Fruit fly (Drosophila melanogaster) whole organism, embryonic: Measurements from ENCODE around the gene CG6607.

Source experiments
- Aef1 ChIP-seq: fragments of 200-800 bp; sonication (Bioruptor generic); IDR thresholded peaks from 3 replicates; pipeline ENCODE4 v1.3.6; 2022; ENCODE audit warnings: missing biosample characterization, missing genetic modification characterization
- CG11247 ChIP-seq: fragments of 200-800 bp; sonication (Bioruptor generic); IDR thresholded peaks from 2 replicates; pipeline ENCODE4 v1.3.6; 2022; ENCODE audit warnings: missing biosample characterization, missing genetic modification characterization
- CG12659 ChIP-seq: fragments of 200-800 bp; sonication (Bioruptor generic); optimal IDR thresholded peaks from 3 replicates; lab custom pipeline; 2017; ENCODE audit warnings: mild to moderate bottlenecking, missing biosample characterization, missing genetic modification reagents, missing genetic modification characterization
- CG13287 ChIP-seq: fragments of 200-800 bp; sonication (Bioruptor generic); IDR thresholded peaks from 2 replicates; pipeline ENCODE4 v1.3.6; 2022; ENCODE audit warnings: missing biosample characterization, missing genetic modification characterization; ENCODE audit not compliant: partially characterized antibody
- CG14441 ChIP-seq: fragments of 200-800 bp; sonication (Bioruptor generic); IDR thresholded peaks from 2 replicates; pipeline ENCODE4 v1.3.6; 2022; ENCODE audit warnings: missing biosample characterization, missing genetic modification characterization
- CG1603 ChIP-seq: fragments of 200-800 bp; sonication (Bioruptor generic); optimal IDR thresholded peaks from 2 replicates; lab custom pipeline; 2019; ENCODE audit warnings: missing biosample characterization, mild to moderate bottlenecking, missing genetic modification characterization, moderate library complexity
- CG2202 ChIP-seq: fragments of 200-800 bp; sonication (Bioruptor generic); optimal IDR thresholded peaks from 2 replicates; lab custom pipeline; 2018; ENCODE audit warnings: missing biosample characterization, mild to moderate bottlenecking, missing genetic modification characterization
- CG30403 ChIP-seq: fragments of 200-800 bp; sonication (Bioruptor generic); optimal IDR thresholded peaks from 3 replicates; lab custom pipeline; 2016; ENCODE audit warnings: missing biosample characterization, missing genetic modification characterization
- CG5245 ChIP-seq: fragments of 200-800 bp; sonication (Bioruptor generic); optimal IDR thresholded peaks from 3 replicates; lab custom pipeline; 2016; ENCODE audit warnings: missing biosample characterization, missing genetic modification characterization
- CG6689 ChIP-seq: fragments of 200-800 bp; sonication (Bioruptor generic); IDR thresholded peaks from 2 replicates; pipeline ENCODE4 v1.3.6; 2022; ENCODE audit warnings: missing biosample characterization, missing genetic modification characterization
- CG7357 ChIP-seq: fragments of 200-800 bp; sonication (Bioruptor generic); IDR thresholded peaks from 3 replicates; pipeline ENCODE4 v1.3.6; 2022; ENCODE audit warnings: missing biosample characterization, missing genetic modification characterization
- D ChIP-seq, 2 experiments: fragments of 200-800 bp in 1 of 2; fragments of >200 bp in 1 of 2; sonication (Bioruptor generic) in 1 of 2; optimal IDR thresholded peaks; 2 replicates in 1 of 2; 3 replicates in 1 of 2; lab custom pipeline; 2017; ENCODE audit warnings: mild to moderate bottlenecking in 1 of 2, missing biosample characterization in 1 of 2, missing genetic modification characterization in 1 of 2, missing genetic modification reagents in 1 of 2
- Fer1 ChIP-seq: fragments of 200-800 bp; sonication (Bioruptor generic); optimal IDR thresholded peaks from 2 replicates; lab custom pipeline; 2017; ENCODE audit warnings: missing biosample characterization, mild to moderate bottlenecking, missing genetic modification characterization
- Gsc ChIP-seq: fragments of 200-800 bp; sonication (Bioruptor generic); IDR thresholded peaks from 2 replicates; pipeline ENCODE4 v1.3.6; 2022; ENCODE audit warnings: missing biosample characterization, missing genetic modification characterization
- H2.0 ChIP-seq: fragments of 200-800 bp; sonication (Bioruptor generic); IDR thresholded peaks from 2 replicates; pipeline ENCODE4 v1.3.6; 2022; ENCODE audit warnings: missing biosample characterization, missing genetic modification characterization
- Lim3 ChIP-seq: fragments of 200-800 bp; sonication (Bioruptor generic); IDR thresholded peaks from 2 replicates; pipeline ENCODE4 v1.3.6; 2022; ENCODE audit warnings: missing biosample characterization, missing genetic modification characterization
- Med ChIP-seq: fragments of 200-800 bp; sonication (Bioruptor generic); peaks from one replicate; lab custom pipeline; 2016; ENCODE audit warnings: missing biosample characterization, missing genetic modification characterization, mild to moderate bottlenecking, inconsistent platforms, moderate library complexity
- Meics ChIP-seq: fragments of 200-800 bp; sonication (Bioruptor generic); optimal IDR thresholded peaks from 2 replicates; lab custom pipeline; 2017; ENCODE audit warnings: missing biosample characterization, mild to moderate bottlenecking, missing genetic modification characterization
- Optix ChIP-seq: fragments of 200-800 bp; sonication (Bioruptor generic); IDR thresholded peaks from 3 replicates; pipeline ENCODE4 v1.3.6; 2022; ENCODE audit warnings: missing biosample characterization, missing genetic modification characterization
- Pdp1 ChIP-seq, 2 experiments: fragments of 200-800 bp; sonication (Bioruptor generic); optimal IDR thresholded peaks; 3 replicates each; lab custom pipeline; 2016; ENCODE audit warnings: missing biosample characterization in 2 of 2, missing genetic modification characterization in 2 of 2, mild to moderate bottlenecking in 1 of 2, moderate library complexity in 1 of 2
- Ptx1 ChIP-seq: fragments of 200-800 bp; sonication (Bioruptor generic); IDR thresholded peaks from 2 replicates; pipeline ENCODE4 v1.3.6; 2022; ENCODE audit warnings: missing biosample characterization, missing genetic modification characterization
- Side ChIP-seq: fragments of 200-800 bp; sonication (Bioruptor generic); optimal IDR thresholded peaks from 2 replicates; lab custom pipeline; 2016; ENCODE audit warnings: missing biosample characterization, missing genetic modification characterization
- ase ChIP-seq: fragments of 200-800 bp; sonication (Bioruptor generic); IDR thresholded peaks from 3 replicates; pipeline ENCODE4 v1.3.6; 2022; ENCODE audit warnings: missing biosample characterization, missing genetic modification characterization
- chinmo ChIP-seq: fragments of 200-800 bp; sonication (Bioruptor generic); IDR thresholded peaks from 4 replicates; pipeline ENCODE4 v1.3.6; 2022; ENCODE audit warnings: missing biosample characterization, missing genetic modification characterization; ENCODE audit not compliant: partially characterized antibody
- dm ChIP-seq: fragments of 200-800 bp; sonication (Bioruptor generic); optimal IDR thresholded peaks from 3 replicates; lab custom pipeline; 2016; ENCODE audit warnings: missing biosample characterization, missing genetic modification characterization
- dpn ChIP-seq, 2 experiments: fragments of 200-800 bp; sonication (Bioruptor generic); optimal IDR thresholded peaks; 3 replicates each; lab custom pipeline; 2016; ENCODE audit warnings: missing biosample characterization in 2 of 2, missing genetic modification characterization in 2 of 2
- dysf ChIP-seq: fragments of 200-800 bp; sonication (Bioruptor generic); IDR thresholded peaks from 3 replicates; pipeline ENCODE4 v1.3.6; 2022; ENCODE audit warnings: missing biosample characterization, missing genetic modification characterization
- exex ChIP-seq: fragments of 200-800 bp; sonication (Bioruptor generic); optimal IDR thresholded peaks from 4 replicates; lab custom pipeline; 2018; ENCODE audit warnings: missing biosample characterization, mild to moderate bottlenecking, missing genetic modification characterization, moderate library complexity
- hkb ChIP-seq, 2 experiments: fragments of 200-800 bp in 1 of 2; fragments of >200 bp in 1 of 2; sonication (Bioruptor generic) in 1 of 2; IDR thresholded peaks in 1 of 2; optimal IDR thresholded peaks in 1 of 2; 2 replicates each; pipeline versions ENCODE4 v1.3.6 to Lab custom; 2017 to 2022; ENCODE audit warnings: missing biosample characterization in 1 of 2, missing genetic modification characterization in 1 of 2
- jigr1 ChIP-seq: fragments of 200-800 bp; sonication (Bioruptor generic); IDR thresholded peaks from 3 replicates; pipeline ENCODE4 v1.3.6; 2022; ENCODE audit warnings: missing biosample characterization, missing genetic modification characterization
- knrl ChIP-seq: fragments of 200-800 bp; sonication (Bioruptor generic); IDR thresholded peaks from 3 replicates; pipeline ENCODE4 v1.3.6; 2022; ENCODE audit warnings: missing biosample characterization, missing genetic modification characterization; ENCODE audit not compliant: partially characterized antibody
- mirr ChIP-seq: fragments of 200-800 bp; sonication (Bioruptor generic); optimal IDR thresholded peaks from 3 replicates; lab custom pipeline; 2018; ENCODE audit warnings: missing biosample characterization, mild to moderate bottlenecking, missing genetic modification characterization
- p53 ChIP-seq: fragments of 200-800 bp; sonication (Bioruptor generic); optimal IDR thresholded peaks from 2 replicates; lab custom pipeline; 2016; ENCODE audit warnings: missing biosample characterization, missing genetic modification characterization
- prd ChIP-seq, 3 experiments: fragments of >200 bp in 2 of 3; fragments of 200-800 bp in 1 of 3; sonication (Bioruptor generic) in 1 of 3; optimal IDR thresholded peaks in 2 of 3; IDR thresholded peaks in 1 of 3; 2 replicates in 2 of 3; 3 replicates in 1 of 3; pipeline versions ENCODE4 v1.3.6 to Lab custom; 2017 to 2022; ENCODE audit warnings: missing biosample characterization in 1 of 3, missing genetic modification characterization in 1 of 3
- sd ChIP-seq: fragments of 200-800 bp; sonication (Bioruptor generic); optimal IDR thresholded peaks from 3 replicates; lab custom pipeline; 2018; ENCODE audit warnings: missing biosample characterization, mild to moderate bottlenecking, missing genetic modification characterization, moderate library complexity
- sens ChIP-seq: fragments of 200-800 bp; sonication (Bioruptor generic); peaks from one replicate; lab custom pipeline; 2016; ENCODE audit warnings: missing biosample characterization, missing genetic modification characterization
- sisA ChIP-seq: fragments of 200-800 bp; sonication (Bioruptor generic); IDR thresholded peaks from 2 replicates; pipeline ENCODE4 v1.3.6; 2022; ENCODE audit warnings: missing biosample characterization, missing genetic modification characterization
- stc ChIP-seq: fragments of 200-800 bp; sonication (Bioruptor generic); IDR thresholded peaks from 2 replicates; pipeline ENCODE4 v1.3.6; 2022; ENCODE audit warnings: missing biosample characterization, missing genetic modification characterization
- tgo ChIP-seq: fragments of 200-800 bp; sonication (Bioruptor generic); IDR thresholded peaks from 3 replicates; pipeline ENCODE4 v1.3.6; 2022; ENCODE audit warnings: missing biosample characterization, missing genetic modification characterization
- vvl ChIP-seq: fragments of 200-800 bp; sonication (Bioruptor generic); IDR thresholded peaks from 2 replicates; pipeline ENCODE4 v1.3.6; 2022; ENCODE audit warnings: missing biosample characterization, missing genetic modification characterization
- zen ChIP-seq: fragments of 200-800 bp; sonication (Bioruptor generic); optimal IDR thresholded peaks from 3 replicates; lab custom pipeline; 2018; ENCODE audit warnings: missing biosample characterization, mild to moderate bottlenecking, missing genetic modification characterization, moderate library complexity

CG6607 gene

DNA sequence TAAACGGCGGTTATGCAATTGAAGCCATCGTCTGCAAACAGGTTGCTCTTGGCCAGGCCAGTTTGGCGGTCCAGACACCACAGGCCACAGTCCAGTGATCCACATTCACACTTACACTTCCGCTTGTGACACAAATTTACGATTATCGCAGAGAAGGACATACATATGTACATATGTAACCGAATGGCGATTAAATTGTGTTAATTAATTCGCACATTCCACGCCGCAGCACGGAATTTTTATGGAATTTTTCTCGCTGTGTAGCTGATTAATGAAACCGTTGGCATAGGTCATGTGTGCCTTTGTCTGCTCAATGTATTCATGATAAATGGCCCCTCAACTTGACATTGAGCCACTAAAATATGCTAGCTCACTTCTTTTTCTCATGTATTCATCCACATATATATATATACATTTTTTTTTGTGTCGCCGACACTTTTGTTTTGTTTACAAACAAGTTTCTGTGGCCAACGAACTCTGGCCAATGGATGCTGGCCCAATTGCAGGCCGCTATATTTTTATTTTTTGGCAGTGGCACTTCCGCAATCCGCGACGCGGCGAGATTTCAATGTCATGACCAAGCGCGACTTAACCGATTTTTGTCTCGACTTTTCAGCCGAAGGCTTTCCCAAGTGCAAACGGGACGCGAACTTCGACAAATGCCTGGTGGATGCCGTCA lies 1.7 kb upstream of the CG6607 start (continued):
- TF ChIP-seq prd (optimal IDR thresholded peaks at IDR 0.05; lab: Kevin White, UChicago) (no peak), prd (GFP tag; IDR thresholded peaks at IDR 0.05; lab: Robert Waterston, UW) (peak; percentile 54), sd (tag; lab: Kevin White, UChicago) (peak; percentile 89), CG5245 (peak; percentile 6), Med (GFP tag; lab: Kevin White, UChicago) (peak; percentile 85), exex (tag; lab: Kevin White, UChicago) (no peak), ase (GFP tag; lab: Robert Waterston, UW) (0 out of 3 replicates have a peak, but pooled peaks have one; percentile 23), sisA (GFP tag; lab: Robert Waterston, UW) (peak; percentile 48), CG1603 (peak; percentile 34), Meics (GFP tag; lab: Kevin White, UChicago) (no peak), Aef1 (GFP tag; lab: Robert Waterston, UW) (0 out of 3 replicates have a peak, but pooled peaks have one; percentile 22), D (optimal IDR thresholded peaks at IDR 0.05; lab: Kevin White, UChicago) (no peak), D (GFP tag; optimal IDR thresholded peaks at IDR 0.05; lab: Kevin White, UChicago) (no peak), Ptx1 (GFP tag; lab: Robert Waterston, UW) (peak; percentile 54; the same call in 1 of the 2 replicates), Pdp1 (GFP tag; optimal IDR thresholded peaks at IDR 0.05; lab: Kevin White, UChicago) (peak in 1 of 2 experiments; percentile 21), tgo (GFP tag; lab: Robert Waterston, UW) (peak; percentile 47; the same call in 2 of the 3 replicates), dpn (GFP tag; optimal IDR thresholded peaks at IDR 0.05; lab: Kevin White, UChicago) (peak in 1 of 2 experiments; percentile 12), stc (GFP tag; lab: Robert Waterston, UW) (peak; percentile 23; the same call in 1 of the 2 replicates), knrl (GFP tag; lab: Robert Waterston, UW) (no peak), hkb (optimal IDR thresholded peaks at IDR 0.05; lab: Kevin White, UChicago) (no peak), hkb (GFP tag; IDR thresholded peaks at IDR 0.05; lab: Robert Waterston, UW) (peak; percentile 54; the same call in 1 of the 2 replicates), chinmo (GFP tag; lab: Robert Waterston, UW) (peak; percentile 90; the same call in 3 of the 4 replicates), CG30403 (peak; percentile 21), zen (no peak), jigr1 (GFP tag; lab: Robert Waterston, UW) (0 out of 3 replicates have a peak, but pooled peaks have one; percentile 38), CG13287 (GFP tag; lab: Robert Waterston, UW) (no peak), CG7357 (GFP tag; lab: Robert Waterston, UW) (0 out of 3 replicates have a peak, but pooled peaks have one; percentile 19), sens (peak; percentile 0), Optix (0 out of 3 replicates have a peak, but pooled peaks have one; percentile 40), dysf (GFP tag; lab: Robert Waterston, UW) (peak; percentile 54; the same call in 2 of the 3 replicates), H2.0 (GFP tag; lab: Robert Waterston, UW) (peak; percentile 25; the same call in 1 of the 2 replicates), Side (no peak), CG6689 (GFP tag; lab: Robert Waterston, UW) (0 out of 2 replicates have a peak, but pooled peaks have one; percentile 8), vvl (GFP tag; lab: Robert Waterston, UW) (peak; percentile 56), Fer1 (GFP tag; lab: Kevin White, UChicago) (peak; percentile 28), CG11247 (0 out of 2 replicates have a peak, but pooled peaks have one; percentile 41), CG14441 (GFP tag; lab: Robert Waterston, UW) (peak; percentile 65), CG2202 (tag; lab: Kevin White, UChicago) (no peak), CG12659 (peak; percentile 6), Gsc (GFP tag; lab: Robert Waterston, UW) (no peak), dm (GFP tag; lab: Kevin White, UChicago) (no peak), Lim3 (GFP tag; lab: Robert Waterston, UW) (0 out of 2 replicates have a peak, but pooled peaks have one; percentile 14), p53 (no peak), mirr (GFP tag; lab: Kevin White, UChicago) (no peak)
